Worm (Caenorhabditis elegans) whole organism, L3 larva: ENCODE measurements around the gene ser-7.

ENCODE experiments used
- ama-1 ChIP-seq: fragments of 150-350 bp; optimal IDR thresholded peaks from 2 replicates; lab custom pipeline; 2018
- ceh-28 ChIP-seq: fragments of 150-350 bp; optimal IDR thresholded peaks from 2 replicates; lab custom pipeline; 2014; ENCODE audit warnings: missing biosample characterization, missing genetic modification reagents, missing genetic modification characterization
- ceh-9 ChIP-seq: sonication (generic microtip); optimal IDR thresholded peaks from 2 replicates; lab custom pipeline; 2018; ENCODE audit warnings: missing biosample characterization, missing genetic modification characterization
- egl-5 ChIP-seq: fragments of 150-350 bp; optimal IDR thresholded peaks from 2 replicates; lab custom pipeline; 2017; ENCODE audit warnings: missing biosample characterization, missing genetic modification reagents, missing genetic modification characterization, inconsistent platforms
- elt-1 ChIP-seq: fragments of 150-350 bp; optimal IDR thresholded peaks from 2 replicates; lab custom pipeline; 2014; ENCODE audit warnings: missing biosample characterization, missing genetic modification characterization
- elt-2 ChIP-seq: sonication (generic microtip); optimal IDR thresholded peaks from 2 replicates; lab custom pipeline; 2016; ENCODE audit warnings: missing genetic modification reagents, mild to moderate bottlenecking, missing genetic modification characterization, missing compliant biosample characterization
- elt-3 ChIP-seq, 3 experiments: fragments of 150-350 bp in 1 of 3; sonication (generic microtip) in 2 of 3; optimal IDR thresholded peaks; 2 replicates in 2 of 3; 4 replicates in 1 of 3; lab custom pipeline; 2014 to 2017; ENCODE audit warnings: missing biosample characterization in 3 of 3, missing genetic modification characterization in 3 of 3
- fkh-10 ChIP-seq: sonication (generic microtip); optimal IDR thresholded peaks from 2 replicates; lab custom pipeline; 2017; ENCODE audit warnings: missing biosample characterization, missing genetic modification reagents, missing genetic modification characterization
- hmg-11 ChIP-seq: sonication (generic microtip); optimal IDR thresholded peaks from 2 replicates; lab custom pipeline; 2016; ENCODE audit warnings: missing genetic modification characterization, missing compliant biosample characterization
- lin-15B ChIP-seq: fragments of 150-350 bp; optimal IDR thresholded peaks from 2 replicates; lab custom pipeline; 2014; ENCODE audit warnings: missing biosample characterization, missing genetic modification characterization
- lin-39 ChIP-seq: fragments of 150-350 bp; optimal IDR thresholded peaks from 2 replicates; lab custom pipeline; 2018; ENCODE audit warnings: missing biosample characterization, missing genetic modification reagents, missing genetic modification characterization
- lsy-12 ChIP-seq: sonication (generic microtip); optimal IDR thresholded peaks from 2 replicates; lab custom pipeline; 2016; ENCODE audit warnings: mild to moderate bottlenecking, missing genetic modification characterization, missing compliant biosample characterization
- nfya-1 ChIP-seq: sonication (generic microtip); optimal IDR thresholded peaks from 2 replicates; lab custom pipeline; 2017; ENCODE audit warnings: missing genetic modification characterization, mild to moderate bottlenecking, missing compliant biosample characterization, antibody characterized with exemption, moderate library complexity; ENCODE audit not compliant: insufficient read depth
- nhr-12 ChIP-seq: fragments of 150-350 bp; optimal IDR thresholded peaks from 2 replicates; lab custom pipeline; 2014; ENCODE audit warnings: missing biosample characterization, missing genetic modification characterization
- nhr-23 ChIP-seq: fragments of 150-350 bp; optimal IDR thresholded peaks from 2 replicates; lab custom pipeline; 2014; ENCODE audit warnings: missing biosample characterization, missing genetic modification reagents, missing genetic modification characterization
- nhr-237 ChIP-seq: fragments of 150-350 bp; optimal IDR thresholded peaks from 2 replicates; lab custom pipeline; 2014; ENCODE audit warnings: missing biosample characterization, missing genetic modification characterization
- nhr-25 ChIP-seq: sonication (generic microtip); optimal IDR thresholded peaks from 2 replicates; lab custom pipeline; 2017; ENCODE audit warnings: missing biosample characterization, missing genetic modification characterization
- nhr-28 ChIP-seq: fragments of 150-350 bp; optimal IDR thresholded peaks from 2 replicates; lab custom pipeline; 2014; ENCODE audit warnings: missing biosample characterization, missing genetic modification characterization
- nhr-43 ChIP-seq: sonication (generic microtip); optimal IDR thresholded peaks from 2 replicates; lab custom pipeline; 2016; ENCODE audit warnings: mild to moderate bottlenecking, missing genetic modification characterization, missing compliant biosample characterization; ENCODE audit not compliant: poor library complexity, severe bottlenecking
- pqm-1 ChIP-seq: fragments of 150-350 bp; optimal IDR thresholded peaks from 2 replicates; lab custom pipeline; 2017; ENCODE audit warnings: missing biosample characterization, missing genetic modification characterization, inconsistent platforms
- skn-1 ChIP-seq: fragments of 150-350 bp; optimal IDR thresholded peaks from 2 replicates; lab custom pipeline; 2014; ENCODE audit warnings: missing biosample characterization, missing genetic modification characterization
- tbx-2 ChIP-seq: sonication (generic microtip); optimal IDR thresholded peaks from 2 replicates; lab custom pipeline; 2016; ENCODE audit warnings: mild to moderate bottlenecking, missing genetic modification characterization, missing compliant biosample characterization
- unc-39 ChIP-seq: sonication (generic microtip); optimal IDR thresholded peaks from 4 replicates; lab custom pipeline; 2017; ENCODE audit warnings: missing biosample characterization, missing genetic modification characterization
- zag-1 ChIP-seq: fragments of 150-350 bp; optimal IDR thresholded peaks from 2 replicates; lab custom pipeline; 2014; ENCODE audit warnings: missing biosample characterization, missing genetic modification characterization

ser-7 gene

ce11 chrX:2712984-2713383, 39.6 kb downstream of the ser-7 start:
- TF ChIP-seq elt-1 (tag; lab: Kevin White, UChicago) (peak; percentile 84), nhr-25 (tag; lab: Kevin White, UChicago) (peak; percentile 42), nhr-237 (tag; lab: Kevin White, UChicago) (no peak), nhr-23 (tag; lab: Kevin White, UChicago) (peak; percentile 68), nhr-12 (tag; lab: Kevin White, UChicago) (no peak), tbx-2 (tag; lab: Kevin White, UChicago) (no peak), ama-1 (lab: Kevin White, UChicago) (no peak)

ce11 chrX:2727681-2728080, 54.3 kb downstream of the ser-7 start:
- TF ChIP-seq lin-15B (tag; lab: Kevin White, UChicago), result no peak
- no peak for TF ChIP-seq unc-39 (tag; lab: Kevin White, UChicago)
- TF ChIP-seq lsy-12 (tag; lab: Kevin White, UChicago), result no peak
- TF ChIP-seq lin-39 (tag; lab: Kevin White, UChicago), result no peak
- TF ChIP-seq fkh-10 (GFP tag; lab: Kevin White, UChicago), result peak; percentile 52
- no peak for TF ChIP-seq ceh-9 (tag; lab: Kevin White, UChicago)
- TF ChIP-seq, all 47 proteins: peak for 1

- TF ChIP-seq fkh-10 (GFP tag; lab: Kevin White, UChicago) (peak; percentile 28), nfya-1 (tag; lab: Kevin White, UChicago) (no peak)
Measured at ce11 chrX:2729857-2730256, 56.5 kb downstream of the ser-7 start.

ce11 chrX:2731416-2731815, 58.0 kb downstream of the ser-7 start:
- TF ChIP-seq lsy-12 (tag; lab: Kevin White, UChicago), result no peak
- no peak for TF ChIP-seq nhr-28 (tag; lab: Kevin White, UChicago)
- TF ChIP-seq zag-1, result no peak
- no peak for TF ChIP-seq nhr-43 (tag; lab: Kevin White, UChicago)
- TF ChIP-seq pqm-1, result no peak
- no peak for TF ChIP-seq ceh-28 (tag; lab: Kevin White, UChicago)
- no peak for TF ChIP-seq elt-3 (tag; optimal IDR thresholded peaks at IDR 0.05; lab: Kevin White, UChicago)
- TF ChIP-seq unc-39 (tag; lab: Kevin White, UChicago), result no peak
- TF ChIP-seq egl-5 (tag; lab: Kevin White, UChicago), result no peak
- no peak for TF ChIP-seq nhr-237 (tag; lab: Kevin White, UChicago)
- TF ChIP-seq elt-2 (tag; lab: Kevin White, UChicago), result no peak
- TF ChIP-seq nhr-12 (tag; lab: Kevin White, UChicago), result no peak
- TF ChIP-seq hmg-11 (tag; lab: Kevin White, UChicago), result peak; percentile 28
- TF ChIP-seq fkh-10 (GFP tag; lab: Kevin White, UChicago), result no peak
- TF ChIP-seq nfya-1 (tag; lab: Kevin White, UChicago), result peak; percentile 37
- no peak for TF ChIP-seq skn-1
- no peak for TF ChIP-seq lin-15B (tag; lab: Kevin White, UChicago)
